Fruit fly (Drosophila melanogaster) S2 (cell line): ENCODE results near the gene Pak3.

Experiments
- CG8478 ChIP-seq: fragments of >200 bp; optimal IDR thresholded peaks from 2 replicates; lab custom pipeline; 2018
- CTCF ChIP-seq, 2 experiments: fragments of >200 bp; optimal IDR thresholded peaks; 2 replicates each; lab custom pipeline; 2018

DNA sequence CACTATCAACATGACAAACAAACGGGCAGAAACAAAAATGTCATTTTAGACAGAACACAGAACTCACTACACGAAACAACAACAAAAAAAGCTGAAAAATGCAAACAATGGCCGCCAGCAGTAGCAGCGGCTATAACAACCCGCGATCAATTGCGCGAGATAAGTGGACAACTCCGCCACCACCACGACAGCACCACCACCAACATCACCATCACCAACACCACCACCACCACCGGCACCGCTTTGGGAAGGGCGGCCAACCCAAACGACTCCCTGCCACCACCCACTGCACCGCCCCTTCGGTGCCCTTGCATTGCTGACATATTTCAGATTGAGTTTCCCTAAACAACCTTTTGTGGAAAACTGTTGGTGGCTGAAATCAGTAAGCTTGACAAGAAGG lies 47.0 kb downstream of the Pak3 start:
- no peak for TF ChIP-seq CG8478 (lab: Kevin White, UChicago)
- TF ChIP-seq CTCF (optimal IDR thresholded peaks at IDR 0.05; lab: Kevin White, UChicago), result no peak
